Fruit fly (Drosophila melanogaster): ENCODE measurements around the gene CG5194.

The CG5194 gene

DNA sequence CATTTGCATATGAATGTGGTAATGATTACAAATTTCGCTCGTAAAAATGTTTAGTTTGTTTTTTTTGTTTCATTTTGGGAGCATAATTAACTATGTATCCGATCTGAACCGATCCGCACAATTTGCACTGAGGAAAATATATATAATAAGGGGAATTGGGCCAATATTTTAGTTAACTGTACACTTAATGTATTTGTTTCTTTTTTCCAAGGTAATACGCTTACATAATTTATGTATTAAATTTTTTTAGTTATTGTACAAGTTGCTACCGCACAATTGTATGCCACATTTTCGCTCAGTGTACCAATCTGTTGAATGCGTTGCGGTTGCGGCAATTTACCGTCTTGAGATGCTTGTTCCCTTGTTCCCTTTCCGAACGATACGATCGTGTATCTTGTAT is 16.0 kb upstream of the CG5194 start (continued):
- peak; percentile 74 for TF ChIP-seq CG12104 (GFP tag; optimal IDR thresholded peaks at IDR 0.05)
- TF ChIP-seq MESR4 (GFP tag; optimal IDR thresholded peaks at IDR 0.05) = no peak
- peak; percentile 68 for TF ChIP-seq repo (GFP tag; optimal IDR thresholded peaks at IDR 0.05)
- no peak for TF ChIP-seq CG13894 (tag; optimal IDR thresholded peaks at IDR 0.05)
- TF ChIP-seq CG6765 (GFP tag; optimal IDR thresholded peaks at IDR 0.05) = peak; percentile 39
- no peak for TF ChIP-seq CG3065 (GFP tag; optimal IDR thresholded peaks at IDR 0.05)
- no peak for TF ChIP-seq CG2129 (GFP tag; IDR thresholded peaks at IDR 0.05; ENCODE audit: partially characterized antibody)
- peak; percentile 60 for TF ChIP-seq btn (GFP tag; optimal IDR thresholded peaks at IDR 0.05)
- TF ChIP-seq amos (GFP tag; IDR thresholded peaks at IDR 0.05; ENCODE audit: partially characterized antibody) = no peak
- TF ChIP-seq Tbp (GFP tag; optimal IDR thresholded peaks at IDR 0.05) = no peak
- no peak for TF ChIP-seq CG15073 (GFP tag; optimal IDR thresholded peaks at IDR 0.05)
- TF ChIP-seq hbn (GFP tag; IDR thresholded peaks at IDR 0.05; ENCODE audit: partially characterized antibody) = no peak
- TF ChIP-seq sima (GFP tag; optimal IDR thresholded peaks at IDR 0.05) = peak; percentile 35
- TF ChIP-seq NC2α (GFP tag; optimal IDR thresholded peaks at IDR 0.05) = peak; percentile 38
- TF ChIP-seq usp (GFP tag; optimal IDR thresholded peaks at IDR 0.05) = no peak
- TF ChIP-seq CG7271 (tag; optimal IDR thresholded peaks at IDR 0.05) = peak; percentile 22
- peak; percentile 88 for TF ChIP-seq CG14014 (GFP tag; IDR thresholded peaks at IDR 0.05)
- peak; percentile 77 for TF ChIP-seq Atf-2 (GFP tag; optimal IDR thresholded peaks at IDR 0.05)
- peak; percentile 82 for TF ChIP-seq Abd-B (GFP tag; optimal IDR thresholded peaks at IDR 0.05)
- peak; percentile 86 for TF ChIP-seq CG3726 (GFP tag; IDR thresholded peaks at IDR 0.05)
- peak; percentile 61 for TF ChIP-seq fd102C (GFP tag; optimal IDR thresholded peaks at IDR 0.05)
- TF ChIP-seq gcm (GFP tag; optimal IDR thresholded peaks at IDR 0.05) = peak; percentile 73
- peak; percentile 82 for TF ChIP-seq CG5953 (GFP tag; IDR thresholded peaks at IDR 0.05)
- peak; percentile 38 for TF ChIP-seq luna (GFP tag; optimal IDR thresholded peaks at IDR 0.05)
- peak; percentile 40 for TF ChIP-seq CG30020 (tag; optimal IDR thresholded peaks at IDR 0.05)
- peak; percentile 68 for TF ChIP-seq CG1602 (GFP tag; optimal IDR thresholded peaks at IDR 0.05)
- peak in 1 of 3 experiments; percentile 79 for TF ChIP-seq lola (GFP tag; optimal IDR thresholded peaks at IDR 0.05)
- TF ChIP-seq Doc3 (GFP tag; IDR thresholded peaks at IDR 0.05; ENCODE audit: partially characterized antibody) = no peak
- TF ChIP-seq jing (GFP tag; optimal IDR thresholded peaks at IDR 0.05) = peak; percentile 74
- TF ChIP-seq cas (GFP tag; IDR thresholded peaks at IDR 0.05) = peak; percentile 72; the same call in 1 of the 2 replicates
- TF ChIP-seq pum (GFP tag; optimal IDR thresholded peaks at IDR 0.05) = peak; percentile 79
- TF ChIP-seq onecut (GFP tag; IDR thresholded peaks at IDR 0.05) = peak; percentile 86
- TF ChIP-seq chn (GFP tag; optimal IDR thresholded peaks at IDR 0.05) = peak; percentile 80
- peak; percentile 66 for TF ChIP-seq Deaf1 (tag; optimal IDR thresholded peaks at IDR 0.05)
- peak; percentile 91 for TF ChIP-seq CG11093 (GFP tag; IDR thresholded peaks at IDR 0.05)
- peak; percentile 63 for TF ChIP-seq maf-S (GFP tag; optimal IDR thresholded peaks at IDR 0.05)
- peak; percentile 89 for TF ChIP-seq CG4730 (GFP tag; IDR thresholded peaks at IDR 0.05)
- peak; percentile 77 for TF ChIP-seq Fer1 (GFP tag; optimal IDR thresholded peaks at IDR 0.05)
- TF ChIP-seq sens-2 (GFP tag; IDR thresholded peaks at IDR 0.05) = peak; percentile 90
- TF ChIP-seq tin (GFP tag; optimal IDR thresholded peaks at IDR 0.05) = peak; percentile 82
- peak; percentile 75 for TF ChIP-seq gcm2 (GFP tag; optimal IDR thresholded peaks at IDR 0.05)
- TF ChIP-seq E2f2 (GFP tag; IDR thresholded peaks at IDR 0.05) = peak; percentile 71
- peak; percentile 74 for TF ChIP-seq CG13123 (GFP tag; optimal IDR thresholded peaks at IDR 0.05)
- no peak for TF ChIP-seq bbx (GFP tag; IDR thresholded peaks at IDR 0.05; ENCODE audit: partially characterized antibody)
- TF ChIP-seq Mad (GFP tag; optimal IDR thresholded peaks at IDR 0.05) = peak; percentile 72
- no peak for TF ChIP-seq tll (GFP tag; optimal IDR thresholded peaks at IDR 0.05)
- TF ChIP-seq jumu (GFP tag; optimal IDR thresholded peaks at IDR 0.05) = peak; percentile 67
- TF ChIP-seq Stat92E (GFP tag; optimal IDR thresholded peaks at IDR 0.05) = no peak
- peak; percentile 65 for TF ChIP-seq dm (GFP tag; optimal IDR thresholded peaks at IDR 0.05)
- peak; percentile 73 for TF ChIP-seq Dad (GFP tag; optimal IDR thresholded peaks at IDR 0.05)
- TF ChIP-seq fd3F (GFP tag; optimal IDR thresholded peaks at IDR 0.05) = peak; percentile 64

All from whole organism, embryonic.